Worm (Caenorhabditis elegans) whole organism, L3 larva: ENCODE results near the gene gsp-2.

Experiments used
- aly-2 ChIP-seq: fragments of 150-350 bp; optimal IDR thresholded peaks from 2 replicates; lab custom pipeline; 2014; ENCODE audit warnings: missing biosample characterization, missing genetic modification characterization
- ama-1 ChIP-seq: fragments of 150-350 bp; optimal IDR thresholded peaks from 2 replicates; lab custom pipeline; 2018
- ceh-16 ChIP-seq: sonication (generic microtip); optimal IDR thresholded peaks from 2 replicates; lab custom pipeline; 2017; ENCODE audit warnings: missing biosample characterization, missing genetic modification characterization
- ceh-28 ChIP-seq: fragments of 150-350 bp; optimal IDR thresholded peaks from 2 replicates; lab custom pipeline; 2014; ENCODE audit warnings: missing biosample characterization, missing genetic modification reagents, missing genetic modification characterization
- ceh-82 ChIP-seq: fragments of 150-350 bp; optimal IDR thresholded peaks from 2 replicates; lab custom pipeline; 2014; ENCODE audit warnings: missing biosample characterization, missing genetic modification characterization
- ceh-9 ChIP-seq: sonication (generic microtip); optimal IDR thresholded peaks from 2 replicates; lab custom pipeline; 2018; ENCODE audit warnings: missing biosample characterization, missing genetic modification characterization
- daf-12 ChIP-seq: fragments of 150-350 bp; optimal IDR thresholded peaks from 2 replicates; lab custom pipeline; 2014; ENCODE audit warnings: missing biosample characterization, missing genetic modification reagents, missing genetic modification characterization
- egl-27 ChIP-seq: sonication (generic microtip); optimal IDR thresholded peaks from 4 replicates; lab custom pipeline; 2017; ENCODE audit warnings: missing biosample characterization, missing genetic modification reagents, missing genetic modification characterization
- egl-5 ChIP-seq: fragments of 150-350 bp; optimal IDR thresholded peaks from 2 replicates; lab custom pipeline; 2017; ENCODE audit warnings: missing biosample characterization, missing genetic modification reagents, missing genetic modification characterization, inconsistent platforms
- elt-1 ChIP-seq: fragments of 150-350 bp; optimal IDR thresholded peaks from 2 replicates; lab custom pipeline; 2014; ENCODE audit warnings: missing biosample characterization, missing genetic modification characterization
- elt-2 ChIP-seq: sonication (generic microtip); optimal IDR thresholded peaks from 2 replicates; lab custom pipeline; 2016; ENCODE audit warnings: missing genetic modification reagents, mild to moderate bottlenecking, missing genetic modification characterization, missing compliant biosample characterization
- elt-3 ChIP-seq, 3 experiments: fragments of 150-350 bp in 1 of 3; sonication (generic microtip) in 2 of 3; optimal IDR thresholded peaks; 2 replicates in 2 of 3; 4 replicates in 1 of 3; lab custom pipeline; 2014 to 2017; ENCODE audit warnings: missing biosample characterization in 3 of 3, missing genetic modification characterization in 3 of 3
- fkh-10 ChIP-seq: sonication (generic microtip); optimal IDR thresholded peaks from 2 replicates; lab custom pipeline; 2017; ENCODE audit warnings: missing biosample characterization, missing genetic modification reagents, missing genetic modification characterization
- fkh-2 ChIP-seq: fragments of 150-350 bp; optimal IDR thresholded peaks from 2 replicates; lab custom pipeline; 2014; ENCODE audit warnings: missing biosample characterization, missing genetic modification reagents, missing genetic modification characterization
- hmg-11 ChIP-seq: sonication (generic microtip); optimal IDR thresholded peaks from 2 replicates; lab custom pipeline; 2016; ENCODE audit warnings: missing genetic modification characterization, missing compliant biosample characterization
- lin-39 ChIP-seq: fragments of 150-350 bp; optimal IDR thresholded peaks from 2 replicates; lab custom pipeline; 2018; ENCODE audit warnings: missing biosample characterization, missing genetic modification reagents, missing genetic modification characterization
- mdl-1 ChIP-seq: fragments of 150-350 bp; optimal IDR thresholded peaks from 2 replicates; lab custom pipeline; 2014; ENCODE audit warnings: missing biosample characterization, missing genetic modification characterization
- nfya-1 ChIP-seq: sonication (generic microtip); optimal IDR thresholded peaks from 2 replicates; lab custom pipeline; 2017; ENCODE audit warnings: missing genetic modification characterization, mild to moderate bottlenecking, missing compliant biosample characterization, antibody characterized with exemption, moderate library complexity; ENCODE audit not compliant: insufficient read depth
- nhr-11 ChIP-seq: fragments of 150-350 bp; optimal IDR thresholded peaks from 2 replicates; lab custom pipeline; 2014; ENCODE audit warnings: missing biosample characterization, missing genetic modification characterization
- nhr-23 ChIP-seq: fragments of 150-350 bp; optimal IDR thresholded peaks from 2 replicates; lab custom pipeline; 2014; ENCODE audit warnings: missing biosample characterization, missing genetic modification reagents, missing genetic modification characterization
- nhr-237 ChIP-seq: fragments of 150-350 bp; optimal IDR thresholded peaks from 2 replicates; lab custom pipeline; 2014; ENCODE audit warnings: missing biosample characterization, missing genetic modification characterization
- nhr-25 ChIP-seq: sonication (generic microtip); optimal IDR thresholded peaks from 2 replicates; lab custom pipeline; 2017; ENCODE audit warnings: missing biosample characterization, missing genetic modification characterization
- nhr-28 ChIP-seq: fragments of 150-350 bp; optimal IDR thresholded peaks from 2 replicates; lab custom pipeline; 2014; ENCODE audit warnings: missing biosample characterization, missing genetic modification characterization
- nhr-43 ChIP-seq: sonication (generic microtip); optimal IDR thresholded peaks from 2 replicates; lab custom pipeline; 2016; ENCODE audit warnings: mild to moderate bottlenecking, missing genetic modification characterization, missing compliant biosample characterization; ENCODE audit not compliant: poor library complexity, severe bottlenecking
- nhr-67 ChIP-seq: fragments of 150-350 bp; optimal IDR thresholded peaks from 2 replicates; lab custom pipeline; 2014; ENCODE audit warnings: missing biosample characterization, missing genetic modification characterization
- nhr-76 ChIP-seq: fragments of 150-350 bp; sonication (generic microtip); optimal IDR thresholded peaks from 5 replicates; lab custom pipeline; 2014; ENCODE audit warnings: missing biosample characterization, missing genetic modification characterization
- pha-4 ChIP-seq: fragments of 150-350 bp; optimal IDR thresholded peaks from 2 replicates; lab custom pipeline; 2014; ENCODE audit warnings: missing biosample characterization, missing genetic modification reagents, missing genetic modification characterization
- pqm-1 ChIP-seq: fragments of 150-350 bp; optimal IDR thresholded peaks from 2 replicates; lab custom pipeline; 2017; ENCODE audit warnings: missing biosample characterization, missing genetic modification characterization, inconsistent platforms
- sea-2 ChIP-seq: fragments of 150-350 bp; sonication (generic microtip); optimal IDR thresholded peaks from 4 replicates; lab custom pipeline; 2014; ENCODE audit warnings: missing biosample characterization, missing genetic modification reagents, missing genetic modification characterization
- skn-1 ChIP-seq: fragments of 150-350 bp; optimal IDR thresholded peaks from 2 replicates; lab custom pipeline; 2014; ENCODE audit warnings: missing biosample characterization, missing genetic modification characterization
- snpc-4 ChIP-seq: fragments of 150-350 bp; optimal IDR thresholded peaks from 2 replicates; lab custom pipeline; 2014; ENCODE audit warnings: missing biosample characterization, missing genetic modification characterization
- unc-39 ChIP-seq: sonication (generic microtip); optimal IDR thresholded peaks from 4 replicates; lab custom pipeline; 2017; ENCODE audit warnings: missing biosample characterization, missing genetic modification characterization
- unc-62 ChIP-seq: fragments of 150-350 bp; sonication (generic microtip); optimal IDR thresholded peaks from 4 replicates; lab custom pipeline; 2014; ENCODE audit warnings: missing biosample characterization, missing genetic modification reagents, missing genetic modification characterization
- zag-1 ChIP-seq: fragments of 150-350 bp; optimal IDR thresholded peaks from 2 replicates; lab custom pipeline; 2014; ENCODE audit warnings: missing biosample characterization, missing genetic modification characterization

Gene gsp-2

ce11 chrIII:7317354-7317753, 19.0 kb upstream of the gsp-2 start:
- TF ChIP-seq pha-4 (tag; lab: Kevin White, UChicago) (peak; percentile 74), nfya-1 (no peak), nhr-11 (tag; lab: Kevin White, UChicago) (no peak), ama-1 (no peak), hmg-11 (tag; lab: Kevin White, UChicago) (no peak), fkh-10 (GFP tag; lab: Kevin White, UChicago) (no peak), nhr-67 (tag; lab: Kevin White, UChicago) (no peak), nhr-43 (tag; lab: Kevin White, UChicago) (no peak), elt-2 (tag; lab: Kevin White, UChicago) (peak; percentile 32), daf-12 (no peak), nhr-25 (tag; lab: Kevin White, UChicago) (no peak), unc-39 (tag; lab: Kevin White, UChicago) (no peak), lin-39 (no peak), sea-2 (GFP tag; lab: Kevin White, UChicago) (no peak), nhr-23 (tag; lab: Kevin White, UChicago) (no peak), zag-1 (tag; lab: Kevin White, UChicago) (no peak), mdl-1 (no peak)

- TF ChIP-seq nhr-23 (tag; lab: Kevin White, UChicago) = no peak
- peak; percentile 77 for TF ChIP-seq pha-4 (tag; lab: Kevin White, UChicago)
- TF ChIP-seq nhr-67 (tag; lab: Kevin White, UChicago) = no peak
- peak; percentile 69 for TF ChIP-seq pqm-1 (tag; lab: Kevin White, UChicago)
- TF ChIP-seq ceh-28 (tag; lab: Kevin White, UChicago) = no peak
- TF ChIP-seq nhr-237 (tag; lab: Kevin White, UChicago) = no peak
- TF ChIP-seq elt-1 = no peak
- no peak for TF ChIP-seq zag-1 (tag; lab: Kevin White, UChicago)
- no peak for TF ChIP-seq nhr-43 (tag; lab: Kevin White, UChicago)
- no peak for TF ChIP-seq ceh-16 (tag; lab: Kevin White, UChicago)
- no peak for TF ChIP-seq snpc-4 (tag; lab: Kevin White, UChicago)
- peak; percentile 18 for TF ChIP-seq elt-2 (tag; lab: Kevin White, UChicago)
Observed at ce11 chrIII:7319390-7319789, 17.0 kb upstream of the gsp-2 start, which contains the start of gene F56C9.8. TSS of gene F56C9.8 (minus strand) at chrIII:7319509.

ce11 chrIII:7322018-7322417, 14.4 kb upstream of the gsp-2 start:
- TF ChIP-seq pha-4 (tag; lab: Kevin White, UChicago) (peak; percentile 99), elt-3 (tag; optimal IDR thresholded peaks at IDR 0.05; lab: Kevin White, UChicago) (no peak), sea-2 (GFP tag; lab: Kevin White, UChicago) (no peak), ceh-9 (tag; lab: Kevin White, UChicago) (no peak), unc-62 (no peak), elt-2 (tag; lab: Kevin White, UChicago) (peak; percentile 55), skn-1 (tag; lab: Kevin White, UChicago) (no peak), nhr-76 (tag; lab: Kevin White, UChicago) (no peak), egl-27 (tag; lab: Kevin White, UChicago) (no peak), elt-1 (no peak), snpc-4 (tag; lab: Kevin White, UChicago) (no peak), fkh-2 (no peak), pqm-1 (tag; lab: Kevin White, UChicago) (peak; percentile 34), ceh-16 (tag; lab: Kevin White, UChicago) (no peak), ceh-28 (tag; lab: Kevin White, UChicago) (no peak), ceh-82 (no peak), nhr-28 (tag; lab: Kevin White, UChicago) (no peak), daf-12 (no peak), egl-5 (tag; lab: Kevin White, UChicago) (no peak)

- TF ChIP-seq elt-2 (tag; lab: Kevin White, UChicago) (peak; percentile 69), aly-2 (tag; lab: Kevin White, UChicago) (no peak), pqm-1 (tag; lab: Kevin White, UChicago) (peak; percentile 1)
Observed at ce11 chrIII:7323331-7323730, 13.1 kb upstream of the gsp-2 start.
